Worm (Caenorhabditis elegans): Measurements from ENCODE around the gene kin-5.
A peak's percentile ranks its signal among the peaks of the same experiment; 100 is the strongest.

The kin-5 gene

DNA sequence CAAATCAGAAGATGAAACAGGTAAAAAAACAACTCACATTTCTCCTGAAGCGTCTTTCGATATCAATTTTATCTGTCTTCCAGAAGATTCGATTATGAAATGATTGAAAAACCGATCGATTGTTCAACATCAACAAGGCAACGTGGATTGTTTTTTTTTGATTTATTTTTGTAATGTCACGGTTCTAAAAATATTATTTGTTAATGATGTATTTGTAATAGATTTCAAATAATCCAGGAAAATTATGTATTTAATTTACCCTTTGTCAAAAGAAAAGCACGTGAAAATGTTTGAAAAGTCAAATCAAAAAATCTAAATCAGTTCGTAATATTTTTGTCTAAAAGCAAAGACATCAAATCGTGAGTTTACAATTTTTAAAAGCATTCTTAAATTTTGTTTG, at the start of gene kin-5, which contains the start of gene C47E12.11:
kin-5 (minus strand) TSS at position 101 of the 400 bp plus-strand sequence.
C47E12.11 (plus strand) TSS at position 320 of the 400 bp plus-strand sequence.
- TF ChIP-seq Y116A8C.19 (tag; optimal IDR thresholded peaks at IDR 0.05; ENCODE audit: borderline replicate concordance) = no peak

DNA sequence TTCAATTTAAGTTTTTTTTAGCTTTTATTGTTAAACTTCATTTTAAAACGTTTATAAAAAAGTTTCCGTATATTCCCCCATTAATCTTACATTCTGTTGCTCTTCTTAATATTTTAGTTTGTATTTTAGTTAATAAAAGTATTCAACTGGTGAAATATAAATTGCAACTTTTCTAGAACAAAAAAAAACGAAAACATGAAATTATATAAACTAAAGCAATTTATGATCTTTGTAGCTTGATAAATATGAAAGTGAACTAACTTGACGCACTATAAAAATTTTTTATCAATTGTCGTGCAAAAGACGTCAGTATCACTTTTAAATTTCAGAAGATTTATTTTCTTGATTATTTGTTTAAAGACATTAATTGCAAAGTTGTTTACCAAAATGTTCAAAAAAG, 48.7 kb upstream of the kin-5 start, which contains the start of gene F44D12.2:
F44D12.2 (minus strand) TSS at position 101 of the 400 bp plus-strand sequence.
- TF ChIP-seq sox-4 (tag; optimal IDR thresholded peaks at IDR 0.05) (no peak), nhr-77 (tag; optimal IDR thresholded peaks at IDR 0.05) (no peak), isw-1 (GFP tag; IDR thresholded peaks at IDR 0.05) (no peak), zag-1 (tag; optimal IDR thresholded peaks at IDR 0.05) (no peak), lin-35 (GFP tag; optimal IDR thresholded peaks at IDR 0.05) (no peak), ces-1 (GFP tag; optimal IDR thresholded peaks at IDR 0.05) (no peak), nhr-19 (GFP tag; conservative IDR thresholded peaks at IDR 0.05) (no peak), lin-15B (tag; optimal IDR thresholded peaks at IDR 0.05) (no peak), nhr-11 (tag; optimal IDR thresholded peaks at IDR 0.05) (no peak), elt-3 (tag; optimal IDR thresholded peaks at IDR 0.05) (no peak), aha-1 (tag; optimal IDR thresholded peaks at IDR 0.05) (no peak), C04F5.9 (tag; optimal IDR thresholded peaks at IDR 0.05) (no peak), ceh-63 (GFP tag; optimal IDR thresholded peaks at IDR 0.05) (no peak), nhr-71 (tag; optimal IDR thresholded peaks at IDR 0.05) (no peak), unc-86 (tag; optimal IDR thresholded peaks at IDR 0.05) (no peak), ceh-88 (GFP tag; IDR thresholded peaks at IDR 0.05) (no peak)

DNA sequence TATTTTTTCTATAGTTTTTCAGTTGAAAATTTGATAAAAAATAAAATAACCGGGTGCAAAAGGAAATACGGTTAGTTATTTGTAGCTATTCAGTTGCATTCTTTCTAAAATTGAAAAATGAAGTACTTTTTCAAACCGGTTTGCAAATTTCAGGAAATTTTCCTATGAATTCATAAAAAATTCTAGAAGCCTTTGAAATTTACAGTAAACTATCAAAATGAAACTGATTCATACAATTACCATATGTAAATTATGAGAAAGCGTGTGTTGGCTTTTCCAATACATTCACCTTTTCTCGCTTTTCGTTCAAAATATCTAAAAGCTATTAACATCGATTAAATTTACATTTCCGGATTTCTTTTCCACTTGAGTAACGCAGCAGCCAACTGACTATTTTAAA, 48.0 kb upstream of the kin-5 start, which contains the start of gene ent-7:
ent-7 (plus strand) TSS at position 301 of the 400 bp plus-strand sequence.
- TF ChIP-seq C04F5.9 (tag; optimal IDR thresholded peaks at IDR 0.05) (no peak), efl-1 (optimal IDR thresholded peaks at IDR 0.05) (no peak), efl-1 (GFP tag; optimal IDR thresholded peaks at IDR 0.05 in 1 of 2) (peak in 1 of 2 experiments; percentile 4), unc-86 (tag; optimal IDR thresholded peaks at IDR 0.05) (no peak)

DNA sequence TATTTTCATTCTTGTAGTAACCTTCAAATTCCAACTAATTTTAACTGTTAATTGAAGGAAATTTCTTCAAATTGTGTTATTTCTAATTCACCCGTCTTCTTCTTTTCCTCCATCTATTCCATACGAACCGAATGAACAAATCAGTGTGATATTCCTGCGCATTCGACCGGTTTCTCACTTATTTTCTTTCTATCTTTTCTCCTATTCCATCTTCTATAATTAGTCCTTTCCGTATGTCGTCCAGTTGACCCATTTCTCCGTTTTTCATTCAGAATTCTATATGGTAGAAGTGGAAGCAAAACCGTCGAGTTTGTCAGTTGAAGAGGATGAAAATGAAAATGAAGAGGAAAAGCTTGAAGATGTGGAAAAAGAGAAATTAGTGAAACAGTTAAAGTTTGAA, 40.6 kb upstream of the kin-5 start, which contains the start of gene magu-4:
magu-4 (plus strand) TSS at position 218 of the 400 bp plus-strand sequence.
- TF ChIP-seq blmp-1 (tag; optimal IDR thresholded peaks at IDR 0.05) (peak; percentile 90), dpl-1 (GFP tag; optimal IDR thresholded peaks at IDR 0.05) (no peak), elt-2 (tag; optimal IDR thresholded peaks at IDR 0.05) (no peak), lin-14 (GFP tag; optimal IDR thresholded peaks at IDR 0.05) (peak; percentile 39)

DNA sequence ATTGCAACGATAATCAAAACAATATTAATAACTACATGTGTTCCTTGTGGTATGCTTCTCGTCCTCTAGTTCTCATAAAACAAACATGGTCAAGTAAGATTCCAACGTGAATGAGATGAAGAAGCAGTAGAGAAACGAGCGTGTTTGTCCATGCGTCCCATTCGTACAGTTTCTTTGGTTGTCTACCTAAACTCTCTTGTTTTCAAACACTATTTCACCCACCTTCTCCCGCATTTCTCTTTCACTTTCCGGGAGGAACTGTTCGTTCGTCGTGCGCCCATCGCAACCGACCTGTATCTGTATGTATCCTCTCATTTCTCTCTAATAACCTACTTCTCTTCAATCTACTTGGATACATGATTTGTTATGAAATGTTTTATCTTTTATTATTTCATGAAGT, 38.8 kb upstream of the kin-5 start:
- TF ChIP-seq unc-98 (GFP tag; IDR thresholded peaks at IDR 0.05) (no peak), mef-2 (tag; optimal IDR thresholded peaks at IDR 0.05) (no peak), lin-14 (GFP tag; optimal IDR thresholded peaks at IDR 0.05) (peak; percentile 78), rnt-1 (tag; optimal IDR thresholded peaks at IDR 0.05) (no peak), nhr-71 (tag; optimal IDR thresholded peaks at IDR 0.05) (peak; percentile 5), skn-1 (tag; optimal IDR thresholded peaks at IDR 0.05) (peak; percentile 23), dsc-1 (tag; optimal IDR thresholded peaks at IDR 0.05) (no peak), nhr-77 (tag; optimal IDR thresholded peaks at IDR 0.05) (no peak), lsy-2 (tag; optimal IDR thresholded peaks at IDR 0.05) (peak in 1 of 2 experiments; percentile 51), elt-3 (tag; optimal IDR thresholded peaks at IDR 0.05) (peak in 2 of 6 experiments; percentile 32 to 67), nhr-20 (tag; optimal IDR thresholded peaks at IDR 0.05) (peak; percentile 5), zag-1 (tag; optimal IDR thresholded peaks at IDR 0.05) (no peak), mep-1 (tag; optimal IDR thresholded peaks at IDR 0.05) (no peak), egl-13 (tag; optimal IDR thresholded peaks at IDR 0.05) (no peak), blmp-1 (tag; optimal IDR thresholded peaks at IDR 0.05) (peak; percentile 99), snu-23 (GFP tag; optimal IDR thresholded peaks at IDR 0.05) (peak; percentile 33), efl-1 (optimal IDR thresholded peaks at IDR 0.05) (peak in 1 of 2 experiments; percentile 4), efl-1 (GFP tag; optimal IDR thresholded peaks at IDR 0.05 in 1 of 2) (peak in 1 of 2 experiments; percentile 56), lin-35 (GFP tag; optimal IDR thresholded peaks at IDR 0.05) (peak in 1 of 2 experiments; percentile 10), mdl-1 (tag; optimal IDR thresholded peaks at IDR 0.05) (peak in 1 of 2 experiments; percentile 34), fkh-8 (tag; optimal IDR thresholded peaks at IDR 0.05) (no peak)

Measured in whole organism, L1 larva.